Worm (Caenorhabditis elegans) whole organism, late embryonic: ENCODE measurements around the gene haao-1.

Experiments
- C08G9.2 ChIP-seq: sonication (generic microtip); optimal IDR thresholded peaks from 2 replicates; lab custom pipeline; 2016; ENCODE audit warnings: mild to moderate bottlenecking, missing genetic modification characterization, moderate library complexity, missing compliant biosample characterization
- C38D4.7 ChIP-seq: fragments of 200-800 bp; sonication (Bioruptor generic); optimal IDR thresholded peaks from 2 replicates; lab custom pipeline; 2018; ENCODE audit warnings: mild to moderate bottlenecking, missing genetic modification characterization, moderate library complexity, missing compliant biosample characterization
- F13H6.1 ChIP-seq: sonication (generic microtip); optimal IDR thresholded peaks from 2 replicates; lab custom pipeline; 2016; ENCODE audit warnings: missing genetic modification characterization, missing compliant biosample characterization
- T23F11.4 ChIP-seq: fragments of 200-800 bp; sonication (Bioruptor generic); optimal IDR thresholded peaks from 2 replicates; lab custom pipeline; 2018; ENCODE audit warnings: mild to moderate bottlenecking, missing genetic modification characterization, missing compliant biosample characterization
- ahr-1 ChIP-seq: sonication (generic microtip); optimal IDR thresholded peaks from 2 replicates; lab custom pipeline; 2016; ENCODE audit warnings: missing genetic modification characterization, missing compliant biosample characterization
- ama-1 ChIP-seq: fragments of 150-350 bp; optimal IDR thresholded peaks from 2 replicates; lab custom pipeline; 2014
- ceh-14 ChIP-seq: sonication (generic microtip); optimal IDR thresholded peaks from 2 replicates; lab custom pipeline; 2016; ENCODE audit warnings: missing genotype, missing genetic modification characterization, missing compliant biosample characterization
- ceh-18 ChIP-seq: sonication (generic microtip); optimal IDR thresholded peaks from 2 replicates; lab custom pipeline; 2016; ENCODE audit warnings: missing genetic modification characterization, missing compliant biosample characterization
- ceh-19 ChIP-seq: fragments of 200-800 bp; sonication (Bioruptor generic); optimal IDR thresholded peaks from 2 replicates; lab custom pipeline; 2018; ENCODE audit warnings: mild to moderate bottlenecking, missing genetic modification characterization, missing compliant biosample characterization
- ceh-2 ChIP-seq: sonication (generic microtip); optimal IDR thresholded peaks from 2 replicates; lab custom pipeline; 2016; ENCODE audit warnings: missing genotype, missing genetic modification characterization, missing compliant biosample characterization
- ceh-30 ChIP-seq: fragments of 150-350 bp; optimal IDR thresholded peaks from 2 replicates; lab custom pipeline; 2014; ENCODE audit warnings: missing biosample characterization, missing genetic modification characterization
- ceh-31 ChIP-seq: sonication (generic microtip); optimal IDR thresholded peaks from 2 replicates; lab custom pipeline; 2016; ENCODE audit warnings: missing genetic modification characterization, missing compliant biosample characterization
- ceh-34 ChIP-seq: sonication (generic microtip); optimal IDR thresholded peaks from 2 replicates; lab custom pipeline; 2016; ENCODE audit warnings: mild to moderate bottlenecking, missing genetic modification characterization, missing compliant biosample characterization
- ceh-48 ChIP-seq: sonication (generic microtip); optimal IDR thresholded peaks from 2 replicates; lab custom pipeline; 2016; ENCODE audit warnings: missing genetic modification characterization, inconsistent platforms, missing compliant biosample characterization
- ceh-6 ChIP-seq: fragments of 200-800 bp; sonication (Bioruptor generic); optimal IDR thresholded peaks from 2 replicates; lab custom pipeline; 2018; ENCODE audit warnings: mild to moderate bottlenecking, missing genetic modification characterization, missing compliant biosample characterization
- dmd-4 ChIP-seq: sonication (generic microtip); optimal IDR thresholded peaks from 2 replicates; lab custom pipeline; 2016; ENCODE audit warnings: borderline replicate concordance, missing genetic modification characterization, missing compliant biosample characterization
- dve-1 ChIP-seq: sonication (generic microtip); optimal IDR thresholded peaks from 2 replicates; lab custom pipeline; 2017; ENCODE audit warnings: antibody characterized with exemption, mild to moderate bottlenecking, missing genetic modification characterization, missing compliant biosample characterization
- elt-2 ChIP-seq: sonication (generic microtip); optimal IDR thresholded peaks from 2 replicates; lab custom pipeline; 2016; ENCODE audit warnings: missing genetic modification reagents, missing genetic modification characterization, missing compliant biosample characterization
- ets-4 ChIP-seq: sonication (generic microtip); optimal IDR thresholded peaks from 2 replicates; lab custom pipeline; 2016; ENCODE audit warnings: missing genetic modification characterization, missing compliant biosample characterization
- fkh-10 ChIP-seq: fragments of 150-350 bp; optimal IDR thresholded peaks from 2 replicates; lab custom pipeline; 2014; ENCODE audit warnings: missing biosample characterization, missing genetic modification reagents, missing genetic modification characterization
- fkh-6 ChIP-seq: sonication (generic microtip); optimal IDR thresholded peaks from 2 replicates; lab custom pipeline; 2016; ENCODE audit warnings: missing genetic modification characterization, missing compliant biosample characterization
- gmeb-2 ChIP-seq: sonication (generic microtip); optimal IDR thresholded peaks from 2 replicates; lab custom pipeline; 2016; ENCODE audit warnings: missing genetic modification characterization, inconsistent platforms, missing compliant biosample characterization
- hlh-13 ChIP-seq: fragments of 200-800 bp; sonication (Bioruptor generic); optimal IDR thresholded peaks from 2 replicates; lab custom pipeline; 2018; ENCODE audit warnings: mild to moderate bottlenecking, missing genetic modification characterization, missing compliant biosample characterization
- hlh-30 ChIP-seq: sonication (generic microtip); optimal IDR thresholded peaks from 2 replicates; lab custom pipeline; 2017; ENCODE audit warnings: antibody characterized with exemption, missing genetic modification characterization, missing compliant biosample characterization; ENCODE audit not compliant: insufficient read depth
- hlh-8 ChIP-seq: sonication (generic microtip); optimal IDR thresholded peaks from 2 replicates; lab custom pipeline; 2016; ENCODE audit warnings: missing genotype, missing genetic modification characterization, missing compliant biosample characterization
- madf-2 ChIP-seq: sonication (generic microtip); optimal IDR thresholded peaks from 2 replicates; lab custom pipeline; 2017; ENCODE audit warnings: missing genetic modification characterization, missing compliant biosample characterization
- mec-3 ChIP-seq: sonication (generic microtip); optimal IDR thresholded peaks from 2 replicates; lab custom pipeline; 2016; ENCODE audit warnings: borderline replicate concordance, missing genetic modification characterization, missing compliant biosample characterization
- nfya-1 ChIP-seq: sonication (generic microtip); optimal IDR thresholded peaks from 2 replicates; lab custom pipeline; 2017; ENCODE audit warnings: missing genetic modification characterization, mild to moderate bottlenecking, missing compliant biosample characterization, antibody characterized with exemption, moderate library complexity
- nhr-11 ChIP-seq: fragments of 150-350 bp; optimal IDR thresholded peaks from 2 replicates; lab custom pipeline; 2014; ENCODE audit warnings: missing biosample characterization, missing genetic modification characterization
- nhr-232 ChIP-seq: sonication (generic microtip); optimal IDR thresholded peaks from 2 replicates; lab custom pipeline; 2016; ENCODE audit warnings: missing genetic modification characterization, missing compliant biosample characterization
- pax-1 ChIP-seq: fragments of 150-350 bp; optimal IDR thresholded peaks from 2 replicates; lab custom pipeline; 2014; ENCODE audit warnings: missing biosample characterization, missing genetic modification characterization
- pha-2 ChIP-seq: sonication (generic microtip); optimal IDR thresholded peaks from 2 replicates; lab custom pipeline; 2017; ENCODE audit warnings: mild to moderate bottlenecking, missing genetic modification characterization, missing compliant biosample characterization
- pqm-1 ChIP-seq: sonication (generic microtip); optimal IDR thresholded peaks from 2 replicates; lab custom pipeline; 2016; ENCODE audit warnings: missing genetic modification characterization, missing compliant biosample characterization
- pros-1 ChIP-seq: fragments of 150-350 bp; optimal IDR thresholded peaks from 2 replicates; lab custom pipeline; 2014; ENCODE audit warnings: missing biosample characterization, missing genetic modification reagents, missing genetic modification characterization
- ref-2 ChIP-seq: sonication (generic microtip); optimal IDR thresholded peaks from 2 replicates; lab custom pipeline; 2016; ENCODE audit warnings: missing genetic modification characterization, missing compliant biosample characterization
- rnt-1 ChIP-seq: sonication (generic microtip); optimal IDR thresholded peaks from 2 replicates; lab custom pipeline; 2016; ENCODE audit warnings: missing genetic modification characterization, missing compliant biosample characterization
- sox-4 ChIP-seq: sonication (generic microtip); optimal IDR thresholded peaks from 2 replicates; lab custom pipeline; 2017; ENCODE audit warnings: mild to moderate bottlenecking, missing genetic modification characterization, inconsistent platforms, missing compliant biosample characterization
- syd-9 ChIP-seq: sonication (generic microtip); optimal IDR thresholded peaks from 2 replicates; lab custom pipeline; 2016; ENCODE audit warnings: mild to moderate bottlenecking, missing genetic modification characterization, moderate library complexity, missing compliant biosample characterization
- tbx-2 ChIP-seq: sonication (generic microtip); optimal IDR thresholded peaks from 2 replicates; lab custom pipeline; 2016; ENCODE audit warnings: missing genetic modification characterization, missing compliant biosample characterization
- tbx-7 ChIP-seq: sonication (generic microtip); optimal IDR thresholded peaks from 2 replicates; lab custom pipeline; 2016; ENCODE audit warnings: missing genotype, missing genetic modification characterization, missing compliant biosample characterization
- ttx-3 ChIP-seq: sonication (generic microtip); optimal IDR thresholded peaks from 2 replicates; lab custom pipeline; 2016; ENCODE audit warnings: missing genetic modification reagents, missing genetic modification characterization, missing compliant biosample characterization
- unc-3 ChIP-seq, 2 experiments: fragments of 200-800 bp in 1 of 2; sonication (Bioruptor generic) in 1 of 2; sonication (generic microtip) in 1 of 2; conservative IDR thresholded peaks in 1 of 2; optimal IDR thresholded peaks in 1 of 2; 2 replicates each; pipeline versions ENCODE4 v1.3.6 to Lab custom; 2016 to 2022; ENCODE audit warnings: missing compliant biosample characterization in 2 of 2, missing genetic modification characterization in 2 of 2, missing genetic modification reagents in 1 of 2
- unc-42 ChIP-seq: sonication (generic microtip); optimal IDR thresholded peaks from 2 replicates; lab custom pipeline; 2016; ENCODE audit warnings: missing genotype, missing genetic modification characterization, missing compliant biosample characterization
- unc-55 ChIP-seq: sonication (generic microtip); optimal IDR thresholded peaks from 2 replicates; lab custom pipeline; 2017; ENCODE audit warnings: missing biosample characterization, missing genetic modification reagents, missing genetic modification characterization
- unc-86 ChIP-seq: sonication (generic microtip); optimal IDR thresholded peaks from 2 replicates; lab custom pipeline; 2016; ENCODE audit warnings: missing genetic modification characterization, missing compliant biosample characterization
- zip-5 ChIP-seq: sonication (generic microtip); optimal IDR thresholded peaks from 2 replicates; lab custom pipeline; 2016; ENCODE audit warnings: missing genetic modification characterization, missing compliant biosample characterization
- ztf-16 ChIP-seq: sonication (generic microtip); optimal IDR thresholded peaks from 2 replicates; lab custom pipeline; 2017; ENCODE audit warnings: missing genetic modification characterization, missing compliant biosample characterization

The haao-1 gene

ce11 chrV:9546042-9546581, 41.4 kb downstream of the haao-1 start, which contains the start of gene C50F4.6:
C50F4.6 (plus strand) TSS chrV:9546092.
- TF ChIP-seq F13H6.1 (tag; lab: Kevin White, UChicago) (no peak), dmd-4 (tag; lab: Kevin White, UChicago) (no peak), madf-2 (no peak), nfya-1 (tag; lab: Kevin White, UChicago) (peak; percentile 22), unc-86 (tag; lab: Kevin White, UChicago) (no peak), ztf-16 (no peak)

ce11 chrV:9546860-9547269, 42.2 kb downstream of the haao-1 start, which contains the start of gene his-37:
his-37 (plus strand) TSS chrV:9547105.
- TF ChIP-seq ceh-6, result no peak
- TF ChIP-seq pros-1, result peak; percentile 66
- TF ChIP-seq ref-2 (tag; lab: Kevin White, UChicago), result peak; percentile 85
- TF ChIP-seq pqm-1 (tag; lab: Kevin White, UChicago), result peak; percentile 76
- TF ChIP-seq fkh-6, result no peak
- TF ChIP-seq ceh-19, result no peak
- no peak for TF ChIP-seq hlh-13 (GFP tag; lab: Kevin White, UChicago)
- TF ChIP-seq nhr-11 (tag; lab: Kevin White, UChicago), result peak; percentile 85
- peak; percentile 16 for TF ChIP-seq gmeb-2 (tag; lab: Kevin White, UChicago)
- no peak for TF ChIP-seq sox-4 (tag; lab: Kevin White, UChicago)
- peak; percentile 93 for TF ChIP-seq rnt-1 (tag; lab: Kevin White, UChicago)
- TF ChIP-seq pha-2 (tag; lab: Kevin White, UChicago), result peak; percentile 12
- TF ChIP-seq ahr-1 (tag; lab: Kevin White, UChicago), result no peak
- TF ChIP-seq unc-3 (GFP tag; conservative IDR thresholded peaks at IDR 0.05; lab: Robert Waterston, UW), result no peak
- TF ChIP-seq unc-3 (tag; optimal IDR thresholded peaks at IDR 0.05; lab: Kevin White, UChicago), result peak; percentile 65
- TF ChIP-seq ceh-30, result peak; percentile 45
- peak; percentile 96 for TF ChIP-seq ceh-31 (tag; lab: Kevin White, UChicago)
- TF ChIP-seq unc-86 (tag; lab: Kevin White, UChicago), result peak; percentile 60
- peak; percentile 11 for TF ChIP-seq dmd-4 (tag; lab: Kevin White, UChicago)
- TF ChIP-seq zip-5, result no peak
- peak; percentile 79 for TF ChIP-seq pax-1 (tag; lab: Kevin White, UChicago)
- peak; percentile 74 for TF ChIP-seq madf-2
- TF ChIP-seq nfya-1 (tag; lab: Kevin White, UChicago), result peak; percentile 93
- TF ChIP-seq tbx-7 (tag; lab: Kevin White, UChicago), result peak; percentile 25
- no peak for TF ChIP-seq ama-1 (lab: Kevin White, UChicago)
- TF ChIP-seq ceh-18 (tag; lab: Kevin White, UChicago), result peak; percentile 96
- TF ChIP-seq unc-42 (tag; lab: Kevin White, UChicago), result peak; percentile 86
- peak; percentile 44 for TF ChIP-seq C08G9.2 (tag; lab: Kevin White, UChicago)
- TF ChIP-seq dve-1, result peak; percentile 95
- TF ChIP-seq ceh-48 (tag; lab: Kevin White, UChicago), result peak; percentile 43
- peak; percentile 71 for TF ChIP-seq ceh-14
- peak; percentile 57 for TF ChIP-seq syd-9 (tag; lab: Kevin White, UChicago)
- TF ChIP-seq ztf-16, result peak; percentile 72
- TF ChIP-seq ceh-34 (tag; lab: Kevin White, UChicago), result peak; percentile 67
- peak; percentile 50 for TF ChIP-seq fkh-10 (GFP tag; lab: Kevin White, UChicago)
- peak; percentile 64 for TF ChIP-seq hlh-30 (tag; lab: Kevin White, UChicago)
- peak; percentile 86 for TF ChIP-seq ets-4 (tag; lab: Kevin White, UChicago)
- TF ChIP-seq T23F11.4, result peak; percentile 38
- TF ChIP-seq ttx-3, result peak; percentile 38
- peak; percentile 92 for TF ChIP-seq unc-55 (GFP tag; lab: Kevin White, UChicago)
- TF ChIP-seq elt-2 (tag; lab: Kevin White, UChicago), result peak; percentile 83
- TF ChIP-seq ceh-2 (tag; lab: Kevin White, UChicago), result peak; percentile 52
- peak; percentile 92 for TF ChIP-seq tbx-2
- no peak for TF ChIP-seq nhr-232
- no peak for TF ChIP-seq mec-3 (tag; lab: Kevin White, UChicago)
- no peak for TF ChIP-seq C38D4.7 (GFP tag; lab: Kevin White, UChicago)
- TF ChIP-seq hlh-8, result peak; percentile 41
